Worm (Caenorhabditis elegans): ENCODE results near the gene fib-1.

The fib-1 gene

DNA sequence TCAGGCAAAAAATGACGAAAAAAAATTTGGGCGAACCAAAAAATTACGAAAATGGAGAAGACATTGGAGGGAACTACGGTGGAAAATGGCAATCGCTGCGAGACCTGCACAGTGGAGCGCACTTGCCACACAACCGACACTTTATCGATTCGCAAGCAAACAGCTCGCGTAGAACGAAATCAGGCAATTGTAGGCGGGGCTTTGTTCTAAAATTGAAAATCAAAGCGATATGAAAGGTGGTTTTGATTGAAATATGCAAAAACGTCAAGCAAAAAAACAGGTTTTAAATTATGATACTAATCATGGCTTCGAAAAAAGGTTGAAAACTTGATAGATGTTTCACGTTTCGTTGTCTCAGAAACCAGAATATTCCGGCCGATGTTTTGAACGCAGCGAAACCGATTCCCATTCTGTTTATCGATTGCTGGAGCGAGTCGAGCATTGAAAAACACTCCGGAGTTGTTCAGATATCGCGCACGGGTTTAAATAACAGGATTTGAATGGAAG is at the start of gene fib-1, which contains the start of gene mut-15 (continued):
- no peak for TF ChIP-seq rpc-1 (optimal IDR thresholded peaks at IDR 0.05)
- TF ChIP-seq rpc-1 (tag; optimal IDR thresholded peaks at IDR 0.05), result no peak
- peak; percentile 71 for TF ChIP-seq madf-8 (GFP tag; conservative IDR thresholded peaks at IDR 0.05)
- no peak for TF ChIP-seq tbx-9 (tag; optimal IDR thresholded peaks at IDR 0.05; ENCODE audit: borderline replicate concordance)
- TF ChIP-seq repo-1 (tag; optimal IDR thresholded peaks at IDR 0.05), result no peak
- peak; percentile 85 for TF ChIP-seq K12H6.12 (tag; optimal IDR thresholded peaks at IDR 0.05)
- peak; percentile 82 for TF ChIP-seq madf-10 (tag; optimal IDR thresholded peaks at IDR 0.05)
- TF ChIP-seq nhr-179 (tag; optimal IDR thresholded peaks at IDR 0.05), result no peak
- TF ChIP-seq T07F8.4 (tag; optimal IDR thresholded peaks at IDR 0.05), result no peak
- TF ChIP-seq pha-4 (tag; optimal IDR thresholded peaks at IDR 0.05), result peak; percentile 85
- TF ChIP-seq sptf-2 (GFP tag; optimal IDR thresholded peaks at IDR 0.05), result no peak
- TF ChIP-seq snpc-1.1 (tag; optimal IDR thresholded peaks at IDR 0.05; ENCODE audit: insufficient read depth), result peak; percentile 23
- TF ChIP-seq ccch-3 (GFP tag; optimal IDR thresholded peaks at IDR 0.05), result no peak
- 0 out of 2 replicates have a peak, but pooled peaks have one; percentile 61 for TF ChIP-seq let-526 (GFP tag; IDR thresholded peaks at IDR 0.05)
- no peak for TF ChIP-seq sdz-38 (tag; optimal IDR thresholded peaks at IDR 0.05)
- no peak for TF ChIP-seq nhr-90 (tag; optimal IDR thresholded peaks at IDR 0.05)
- no peak for TF ChIP-seq nhr-120 (GFP tag; IDR thresholded peaks at IDR 0.05)
- peak; percentile 99 for TF ChIP-seq mcd-1 (GFP tag; IDR thresholded peaks at IDR 0.05)
- no peak for TF ChIP-seq B0035.1 (tag; optimal IDR thresholded peaks at IDR 0.05)
- TF ChIP-seq lin-40 (tag; optimal IDR thresholded peaks at IDR 0.05), result peak; percentile 86
- TF ChIP-seq nfyb-1 (GFP tag; IDR thresholded peaks at IDR 0.05), result peak; percentile 87
- no peak for TF ChIP-seq ztf-22 (GFP tag; optimal IDR thresholded peaks at IDR 0.05)
- TF ChIP-seq egl-18 (GFP tag; IDR thresholded peaks at IDR 0.05), result no peak
- peak; percentile 80 for TF ChIP-seq lin-54 (GFP tag; optimal IDR thresholded peaks at IDR 0.05)
- TF ChIP-seq ceh-40 (GFP tag; IDR thresholded peaks at IDR 0.05), result no peak
- TF ChIP-seq F23B12.7 (tag; optimal IDR thresholded peaks at IDR 0.05; ENCODE audit: insufficient read depth), result peak; percentile 86
- peak; percentile 91 for TF ChIP-seq pbrm-1 (GFP tag; IDR thresholded peaks at IDR 0.05)
- 0 out of 2 replicates have a peak, but pooled peaks have one; percentile 45 for TF ChIP-seq egl-44 (GFP tag; IDR thresholded peaks at IDR 0.05)
- peak; percentile 54 for TF ChIP-seq dpl-1 (GFP tag; optimal IDR thresholded peaks at IDR 0.05)
- peak; percentile 59; the same call in 1 of the 2 replicates for TF ChIP-seq B0019.2 (GFP tag; conservative IDR thresholded peaks at IDR 0.05)
- TF ChIP-seq ztf-25 (GFP tag; IDR thresholded peaks at IDR 0.05), result 0 out of 2 replicates have a peak, but pooled peaks have one; percentile 14

- TF ChIP-seq nhr-179 (tag; optimal IDR thresholded peaks at IDR 0.05) (no peak), B0261.1 (tag; optimal IDR thresholded peaks at IDR 0.05) (no peak), F39B2.1 (GFP tag; IDR thresholded peaks at IDR 0.05) (no peak), zim-3 (tag; optimal IDR thresholded peaks at IDR 0.05) (no peak), snpc-3.4 (tag; optimal IDR thresholded peaks at IDR 0.05) (no peak), ets-4 (GFP tag; optimal IDR thresholded peaks at IDR 0.05) (no peak), ekl-4 (GFP tag; IDR thresholded peaks at IDR 0.05) (no peak), T07F8.4 (tag; optimal IDR thresholded peaks at IDR 0.05) (no peak), unc-62 (GFP tag; optimal IDR thresholded peaks at IDR 0.05) (no peak), Y79H2A.3 (GFP tag; conservative IDR thresholded peaks at IDR 0.05) (no peak), attf-5 (GFP tag; optimal IDR thresholded peaks at IDR 0.05) (no peak), K11D2.4 (GFP tag; IDR thresholded peaks at IDR 0.05) (no peak), aptf-2 (GFP tag; conservative IDR thresholded peaks at IDR 0.05) (no peak), hlh-12 (tag; optimal IDR thresholded peaks at IDR 0.05) (no peak), sptf-2 (GFP tag; optimal IDR thresholded peaks at IDR 0.05) (no peak), nfya-2 (GFP tag; IDR thresholded peaks at IDR 0.05) (no peak)
Measured at ce11 chrV:15051720-15052119, 49.7 kb upstream of the fib-1 start.

Measured in whole organism, young adult.